Worm (Caenorhabditis elegans) whole organism, L4 larva: ENCODE results near the gene acl-12.

ENCODE experiments used
- ama-1 ChIP-seq: fragments of 150-350 bp; optimal IDR thresholded peaks from 2 replicates; lab custom pipeline; 2014; ENCODE audit warnings: inconsistent platforms, mixed read lengths
- ceh-82 ChIP-seq: sonication (generic microtip); optimal IDR thresholded peaks from 2 replicates; lab custom pipeline; 2017; ENCODE audit warnings: missing biosample characterization, missing genetic modification characterization
- lin-39 ChIP-seq: fragments of 150-350 bp; optimal IDR thresholded peaks from 2 replicates; lab custom pipeline; 2014; ENCODE audit warnings: missing biosample characterization, missing genetic modification reagents, missing genetic modification characterization
- unc-130 ChIP-seq: sonication (generic microtip); optimal IDR thresholded peaks from 2 replicates; lab custom pipeline; 2016; ENCODE audit warnings: missing genetic modification reagents, missing genetic modification characterization, missing compliant biosample characterization
- unc-39 ChIP-seq: sonication (generic microtip); optimal IDR thresholded peaks from 2 replicates; lab custom pipeline; 2017; ENCODE audit warnings: missing biosample characterization, missing genetic modification characterization

- TF ChIP-seq unc-130 (no peak), ama-1 (lab: Kevin White, UChicago) (no peak), unc-39 (tag; lab: Kevin White, UChicago) (no peak), ceh-82 (tag; lab: Kevin White, UChicago) (no peak), lin-39 (tag; lab: Kevin White, UChicago) (no peak)
Measured at ce11 chrX:7478948-7479347, 36.6 kb upstream of the acl-12 start, which contains the start of gene mek-1.
